Worm (Caenorhabditis elegans) whole organism, L2 larva: ENCODE results near the gene K04C2.5.

ENCODE experiments used
- C34F6.9 ChIP-seq: fragments of 150-350 bp; optimal IDR thresholded peaks from 2 replicates; lab custom pipeline; 2014; ENCODE audit warnings: missing biosample characterization, missing genetic modification characterization
- F13H6.1 ChIP-seq: sonication (generic microtip); optimal IDR thresholded peaks from 2 replicates; lab custom pipeline; 2016; ENCODE audit warnings: missing genetic modification characterization, missing compliant biosample characterization
- R02D3.7 ChIP-seq: fragments of 150-350 bp; optimal IDR thresholded peaks from 2 replicates; lab custom pipeline; 2014; ENCODE audit warnings: missing biosample characterization, missing genetic modification characterization
- Y55F3AM.14 ChIP-seq: fragments of 200-800 bp; sonication (Bioruptor generic); optimal IDR thresholded peaks from 2 replicates; lab custom pipeline; 2018; ENCODE audit warnings: mild to moderate bottlenecking, missing genetic modification characterization, missing compliant biosample characterization
- ZK546.5 ChIP-seq: sonication (generic microtip); optimal IDR thresholded peaks from 2 replicates; lab custom pipeline; 2017; ENCODE audit warnings: missing biosample characterization, missing genetic modification characterization
- alr-1 ChIP-seq: fragments of 150-350 bp; optimal IDR thresholded peaks from 2 replicates; lab custom pipeline; 2014; ENCODE audit warnings: missing biosample characterization, missing genetic modification characterization
- aly-2 ChIP-seq: fragments of 150-350 bp; optimal IDR thresholded peaks from 2 replicates; lab custom pipeline; 2014; ENCODE audit warnings: missing biosample characterization, missing genetic modification characterization
- ama-1 ChIP-seq: fragments of 150-350 bp; optimal IDR thresholded peaks from 2 replicates; lab custom pipeline; 2018; ENCODE audit warnings: inconsistent platforms
- blmp-1 ChIP-seq: sonication (generic microtip); optimal IDR thresholded peaks from 2 replicates; lab custom pipeline; 2017; ENCODE audit warnings: missing genetic modification characterization, mild to moderate bottlenecking, missing compliant biosample characterization, antibody characterized with exemption, moderate library complexity; ENCODE audit not compliant: insufficient read depth
- ceh-16 ChIP-seq: fragments of 150-350 bp; optimal IDR thresholded peaks from 2 replicates; lab custom pipeline; 2014; ENCODE audit warnings: missing biosample characterization, missing genetic modification characterization
- ceh-82 ChIP-seq: fragments of 150-350 bp; optimal IDR thresholded peaks from 2 replicates; lab custom pipeline; 2014; ENCODE audit warnings: missing biosample characterization, missing genetic modification characterization
- crh-2 ChIP-seq: sonication (generic microtip); optimal IDR thresholded peaks from 2 replicates; lab custom pipeline; 2017; ENCODE audit warnings: missing biosample characterization, missing genetic modification characterization
- dmd-4 ChIP-seq: sonication (generic microtip); optimal IDR thresholded peaks from 2 replicates; lab custom pipeline; 2017; ENCODE audit warnings: missing biosample characterization, missing genetic modification characterization
- egl-27 ChIP-seq: sonication (generic microtip); optimal IDR thresholded peaks from 3 replicates; lab custom pipeline; 2017; ENCODE audit warnings: missing biosample characterization, missing genetic modification reagents, missing genetic modification characterization
- elt-3 ChIP-seq: sonication (generic microtip); optimal IDR thresholded peaks from 2 replicates; lab custom pipeline; 2017; ENCODE audit warnings: missing biosample characterization, missing genetic modification characterization
- fos-1 ChIP-seq: fragments of 150-350 bp; optimal IDR thresholded peaks from 2 replicates; lab custom pipeline; 2014; ENCODE audit warnings: missing biosample characterization, missing genetic modification characterization
- gmeb-1 ChIP-seq: fragments of 150-350 bp; optimal IDR thresholded peaks from 2 replicates; lab custom pipeline; 2014; ENCODE audit warnings: missing biosample characterization, missing genetic modification characterization
- lin-11 ChIP-seq: fragments of 150-350 bp; sonication (generic microtip); optimal IDR thresholded peaks from 2 replicates; lab custom pipeline; 2014; ENCODE audit warnings: missing biosample characterization, missing genetic modification characterization, inconsistent platforms, mixed read lengths
- lin-13 ChIP-seq: fragments of 150-350 bp; optimal IDR thresholded peaks from 2 replicates; lab custom pipeline; 2014; ENCODE audit warnings: missing biosample characterization, missing genetic modification reagents, missing genetic modification characterization
- lin-39 ChIP-seq: fragments of 150-350 bp; optimal IDR thresholded peaks from 2 replicates; lab custom pipeline; 2014; ENCODE audit warnings: missing biosample characterization, missing genetic modification reagents, missing genetic modification characterization
- lsy-2 ChIP-seq, 2 experiments: fragments of 150-350 bp in 1 of 2; sonication (generic microtip) in 1 of 2; optimal IDR thresholded peaks; 2 replicates each; lab custom pipeline; 2014 to 2017; ENCODE audit warnings: missing biosample characterization in 2 of 2, missing genetic modification characterization in 2 of 2
- mab-5 ChIP-seq: fragments of 150-350 bp; optimal IDR thresholded peaks from 2 replicates; lab custom pipeline; 2014; ENCODE audit warnings: missing biosample characterization, missing genetic modification characterization
- mbf-1 ChIP-seq: sonication (generic microtip); optimal IDR thresholded peaks from 2 replicates; lab custom pipeline; 2017; ENCODE audit warnings: missing biosample characterization, missing genetic modification characterization
- mdl-1 ChIP-seq, 2 experiments: fragments of 150-350 bp in 1 of 2; sonication (generic microtip) in 1 of 2; optimal IDR thresholded peaks; 2 replicates each; lab custom pipeline; 2017; ENCODE audit warnings: missing biosample characterization in 2 of 2, missing genetic modification characterization in 2 of 2
- nhr-10 ChIP-seq: sonication (generic microtip); optimal IDR thresholded peaks from 2 replicates; lab custom pipeline; 2017; ENCODE audit warnings: missing biosample characterization, missing genetic modification characterization
- nhr-12 ChIP-seq: fragments of 150-350 bp; optimal IDR thresholded peaks from 2 replicates; lab custom pipeline; 2014; ENCODE audit warnings: missing biosample characterization, missing genetic modification characterization
- nhr-129 ChIP-seq: fragments of 150-350 bp; optimal IDR thresholded peaks from 2 replicates; lab custom pipeline; 2014; ENCODE audit warnings: missing biosample characterization, missing genetic modification characterization
- nhr-21 ChIP-seq: fragments of 150-350 bp; optimal IDR thresholded peaks from 2 replicates; lab custom pipeline; 2014; ENCODE audit warnings: missing biosample characterization, missing genetic modification characterization
- nhr-237 ChIP-seq: fragments of 150-350 bp; optimal IDR thresholded peaks from 2 replicates; lab custom pipeline; 2014; ENCODE audit warnings: missing biosample characterization, missing genetic modification characterization
- nhr-25 ChIP-seq: fragments of 150-350 bp; sonication (generic microtip); optimal IDR thresholded peaks from 3 replicates; lab custom pipeline; 2014; ENCODE audit warnings: missing biosample characterization, missing genetic modification characterization
- nhr-6 ChIP-seq: fragments of 150-350 bp; optimal IDR thresholded peaks from 2 replicates; lab custom pipeline; 2014; ENCODE audit warnings: missing biosample characterization, missing genetic modification characterization
- peb-1 ChIP-seq: fragments of 150-350 bp; optimal IDR thresholded peaks from 2 replicates; lab custom pipeline; 2014; ENCODE audit warnings: missing biosample characterization, missing genetic modification characterization
- sem-4 ChIP-seq: fragments of 150-350 bp; optimal IDR thresholded peaks from 2 replicates; lab custom pipeline; 2014; ENCODE audit warnings: missing biosample characterization, missing genetic modification reagents, missing genetic modification characterization
- skn-1 ChIP-seq: sonication (generic microtip); optimal IDR thresholded peaks from 2 replicates; lab custom pipeline; 2017; ENCODE audit warnings: missing biosample characterization, missing genetic modification characterization
- sma-3 ChIP-seq: sonication (generic microtip); optimal IDR thresholded peaks from 2 replicates; lab custom pipeline; 2016; ENCODE audit warnings: missing genetic modification reagents, missing genetic modification characterization, missing compliant biosample characterization
- sma-9 ChIP-seq, 2 experiments: fragments of 150-350 bp in 1 of 2; sonication (generic microtip) in 1 of 2; optimal IDR thresholded peaks; 2 replicates each; lab custom pipeline; 2014 to 2016; ENCODE audit warnings: missing genetic modification characterization in 2 of 2, mild to moderate bottlenecking in 1 of 2, missing biosample characterization in 1 of 2, missing compliant biosample characterization in 1 of 2, missing genetic modification reagents in 1 of 2, moderate library complexity in 1 of 2
- unc-39 ChIP-seq: fragments of 150-350 bp; optimal IDR thresholded peaks from 2 replicates; lab custom pipeline; 2014; ENCODE audit warnings: missing biosample characterization, missing genetic modification characterization
- unc-55 ChIP-seq: fragments of 150-350 bp; sonication (generic microtip); optimal IDR thresholded peaks from 3 replicates; lab custom pipeline; 2014; ENCODE audit warnings: missing biosample characterization, missing genetic modification reagents, missing genetic modification characterization
- unc-62 ChIP-seq: fragments of 150-350 bp; optimal IDR thresholded peaks from 2 replicates; lab custom pipeline; 2014; ENCODE audit warnings: missing biosample characterization, missing genetic modification reagents, missing genetic modification characterization
- zag-1 ChIP-seq: fragments of 150-350 bp; optimal IDR thresholded peaks from 2 replicates; lab custom pipeline; 2014; ENCODE audit warnings: missing biosample characterization, missing genetic modification characterization
- ztf-1 ChIP-seq: fragments of 200-800 bp; sonication (Bioruptor generic); conservative IDR thresholded peaks from 2 replicates; pipeline ENCODE4 v1.3.6; 2022; ENCODE audit warnings: missing genetic modification characterization, missing compliant biosample characterization
- ztf-4 ChIP-seq: fragments of 150-350 bp; optimal IDR thresholded peaks from 2 replicates; lab custom pipeline; 2014; ENCODE audit warnings: missing biosample characterization, missing genetic modification characterization

K04C2.5 gene

ce11 chrIII:6898518-6898917, 7.1 kb upstream of the K04C2.5 start:
- TF ChIP-seq dmd-4 (tag; lab: Kevin White, UChicago) (no peak), R02D3.7 (tag; lab: Kevin White, UChicago) (no peak), ztf-1 (GFP tag; lab: Robert Waterston, UW) (no peak), ama-1 (peak; percentile 20), zag-1 (tag; lab: Kevin White, UChicago) (no peak), aly-2 (tag; lab: Kevin White, UChicago) (no peak), lsy-2 (tag; optimal IDR thresholded peaks at IDR 0.05; lab: Kevin White, UChicago) (peak in 1 of 2 experiments; percentile 68), nhr-25 (peak; percentile 38), F13H6.1 (tag; lab: Kevin White, UChicago) (peak; percentile 47), mbf-1 (tag; lab: Kevin White, UChicago) (no peak), nhr-129 (tag; lab: Kevin White, UChicago) (peak; percentile 67), Y55F3AM.14 (no peak), crh-2 (tag; lab: Kevin White, UChicago) (peak; percentile 67), gmeb-1 (tag; lab: Kevin White, UChicago) (peak; percentile 57), nhr-21 (tag; lab: Kevin White, UChicago) (peak; percentile 79), ceh-82 (tag; lab: Kevin White, UChicago) (no peak), sma-3 (GFP tag; lab: Kevin White, UChicago) (peak; percentile 76), sma-9 (GFP tag; optimal IDR thresholded peaks at IDR 0.05; lab: Kevin White, UChicago) (peak; percentile 91), sma-9 (tag; optimal IDR thresholded peaks at IDR 0.05; lab: Kevin White, UChicago) (no peak), C34F6.9 (tag; lab: Kevin White, UChicago) (peak; percentile 41)

- TF ChIP-seq lsy-2 (tag; optimal IDR thresholded peaks at IDR 0.05; lab: Kevin White, UChicago) (peak; percentile 40 to 86), elt-3 (tag; lab: Kevin White, UChicago) (no peak), mab-5 (tag; lab: Kevin White, UChicago) (peak; percentile 21), nhr-12 (tag; lab: Kevin White, UChicago) (no peak), lin-13 (GFP tag; lab: Kevin White, UChicago) (peak; percentile 47), lin-39 (tag; lab: Kevin White, UChicago) (peak; percentile 27), nhr-6 (tag; lab: Kevin White, UChicago) (peak; percentile 87), zag-1 (tag; lab: Kevin White, UChicago) (no peak), Y55F3AM.14 (no peak), gmeb-1 (tag; lab: Kevin White, UChicago) (peak; percentile 68), unc-39 (tag; lab: Kevin White, UChicago) (no peak), alr-1 (tag; lab: Kevin White, UChicago) (no peak), fos-1 (tag; lab: Kevin White, UChicago) (peak; percentile 58), sem-4 (tag; lab: Kevin White, UChicago) (peak; percentile 79), ztf-1 (GFP tag; lab: Robert Waterston, UW) (no peak), nhr-129 (tag; lab: Kevin White, UChicago) (peak; percentile 86), crh-2 (tag; lab: Kevin White, UChicago) (peak; percentile 91), blmp-1 (peak; percentile 66), skn-1 (tag; lab: Kevin White, UChicago) (no peak), unc-55 (GFP tag; lab: Kevin White, UChicago) (peak; percentile 61), ceh-82 (tag; lab: Kevin White, UChicago) (no peak), sma-3 (GFP tag; lab: Kevin White, UChicago) (peak; percentile 95), F13H6.1 (tag; lab: Kevin White, UChicago) (peak; percentile 83), mdl-1 (tag; optimal IDR thresholded peaks at IDR 0.05; lab: Kevin White, UChicago) (no peak), ZK546.5 (tag; lab: Kevin White, UChicago) (no peak), nhr-237 (tag; lab: Kevin White, UChicago) (no peak), R02D3.7 (tag; lab: Kevin White, UChicago) (no peak), nhr-10 (no peak), aly-2 (tag; lab: Kevin White, UChicago) (no peak), ztf-4 (tag; lab: Kevin White, UChicago) (peak; percentile 83), sma-9 (GFP tag; optimal IDR thresholded peaks at IDR 0.05; lab: Kevin White, UChicago) (peak; percentile 98), sma-9 (tag; optimal IDR thresholded peaks at IDR 0.05; lab: Kevin White, UChicago) (no peak), lin-11 (tag; lab: Kevin White, UChicago) (no peak), unc-62 (no peak), egl-27 (tag; lab: Kevin White, UChicago) (peak; percentile 96), nhr-21 (tag; lab: Kevin White, UChicago) (peak; percentile 90), ama-1 (peak; percentile 84), C34F6.9 (tag; lab: Kevin White, UChicago) (peak; percentile 94), ceh-16 (no peak), nhr-25 (peak; percentile 90), peb-1 (no peak), dmd-4 (tag; lab: Kevin White, UChicago) (no peak)
Observed at ce11 chrIII:6897587-6898064, 6.2 kb upstream of the K04C2.5 start, which contains the start of gene T07E3.4. TSS of gene T07E3.4 (plus strand) at chrIII:6898014.
